Fruit fly (Drosophila melanogaster): ENCODE measurements around the gene CG14664.

CG14664 gene

DNA sequence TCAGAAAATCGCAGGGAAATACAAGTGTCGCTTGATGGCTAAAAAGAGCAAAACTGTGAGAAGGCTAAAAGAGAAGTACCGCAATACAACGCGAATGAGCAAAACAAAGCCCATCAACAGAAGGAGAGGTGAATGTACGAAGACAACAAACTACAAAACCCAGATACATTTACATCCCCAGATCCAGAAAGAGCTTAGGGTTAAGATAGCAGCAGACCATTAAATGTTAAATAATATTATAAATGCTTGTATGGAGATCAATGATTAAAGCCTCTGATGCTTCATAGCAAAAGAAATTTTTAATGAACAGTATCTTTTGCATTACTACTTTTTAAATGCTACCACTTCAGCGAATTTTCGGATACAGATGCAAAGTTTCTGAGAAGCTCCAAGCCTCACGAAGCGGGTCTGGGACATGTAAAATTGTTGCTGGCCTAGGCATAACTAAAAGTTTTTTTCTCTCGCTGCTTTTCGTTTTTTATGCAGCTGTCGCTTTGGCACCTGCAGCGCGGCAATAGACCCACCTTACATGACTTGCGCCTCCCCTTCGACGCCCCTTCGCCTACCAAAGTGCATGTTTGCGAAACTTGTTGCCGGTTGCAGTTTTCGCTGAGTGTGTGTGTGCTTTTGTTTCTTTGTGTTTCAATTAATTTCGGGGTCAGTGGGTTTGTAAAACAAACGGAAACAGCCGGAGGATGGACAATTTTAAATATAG, 18.5 kb upstream of the CG14664 start:
- TF ChIP-seq tj (GFP tag; optimal IDR thresholded peaks at IDR 0.05): peak; percentile 79
- no peak for TF ChIP-seq toe (GFP tag; optimal IDR thresholded peaks at IDR 0.05)

DNA sequence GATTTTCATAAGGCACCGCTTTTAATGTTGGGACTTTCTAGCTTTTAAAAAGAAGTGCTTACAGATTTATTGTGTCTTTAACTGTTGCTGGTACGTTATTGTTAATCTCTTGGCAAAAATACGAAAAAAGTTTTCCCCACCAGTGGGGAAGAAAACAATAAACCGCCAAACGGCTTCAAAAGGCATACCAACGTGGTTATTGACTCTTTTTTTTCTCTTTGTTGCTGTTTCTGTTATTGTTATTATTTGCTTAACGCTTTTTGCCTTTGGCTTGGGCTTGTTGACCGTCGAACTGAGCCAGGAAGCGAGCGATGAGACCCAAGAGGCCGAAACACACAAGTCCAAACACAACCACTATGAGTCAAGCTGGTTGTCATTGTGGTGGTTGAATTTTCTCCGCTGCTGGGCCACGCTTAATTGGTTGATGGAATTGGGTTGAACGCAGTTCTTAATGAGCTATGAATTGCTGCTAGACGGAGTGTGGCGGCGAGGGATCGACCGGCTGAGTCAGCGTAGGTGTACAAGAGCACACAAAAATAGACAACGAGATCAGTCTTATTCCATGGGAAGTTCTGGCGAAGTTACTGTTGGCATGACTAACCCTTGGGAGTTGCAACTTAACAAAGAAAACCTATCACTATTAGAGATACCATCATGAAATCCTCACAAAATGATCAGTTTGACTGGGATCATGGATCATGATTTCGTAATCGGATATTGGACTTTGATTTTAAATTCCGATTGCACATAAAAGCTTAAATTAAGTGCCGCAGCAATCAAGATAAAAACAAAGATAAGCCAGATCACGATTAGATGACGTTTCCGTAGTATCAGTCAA, 16.4 kb upstream of the CG14664 start:
- no peak for TF ChIP-seq ovo (GFP tag; optimal IDR thresholded peaks at IDR 0.05)
- TF ChIP-seq kay (GFP tag; ENCODE audit: borderline replicate concordance): no peak
- TF ChIP-seq Crg-1 (GFP tag; optimal IDR thresholded peaks at IDR 0.05): no peak
- TF ChIP-seq CG7045 (GFP tag; optimal IDR thresholded peaks at IDR 0.05): no peak
- no peak for TF ChIP-seq CG33017 (tag; optimal IDR thresholded peaks at IDR 0.05)
- no peak for TF ChIP-seq toe (GFP tag; optimal IDR thresholded peaks at IDR 0.05)
- no peak for TF ChIP-seq Clk (GFP tag; optimal IDR thresholded peaks at IDR 0.05)

DNA sequence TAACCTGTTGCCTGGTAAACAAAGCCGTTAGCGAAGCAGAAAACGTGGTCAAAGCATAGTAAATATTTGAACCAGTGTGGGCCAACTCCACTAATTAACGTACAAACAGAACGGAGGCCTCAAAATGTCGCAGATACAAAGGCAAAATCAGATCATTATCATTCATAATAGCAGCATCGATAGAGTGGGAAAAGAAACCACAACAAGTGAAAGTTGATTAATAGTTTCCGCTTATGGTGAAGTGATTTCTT, 15.9 kb upstream of the CG14664 start:
- TF ChIP-seq toe (GFP tag; optimal IDR thresholded peaks at IDR 0.05) (no peak), CG33017 (tag; optimal IDR thresholded peaks at IDR 0.05) (no peak), CG7045 (GFP tag; optimal IDR thresholded peaks at IDR 0.05) (no peak), CG11617 (GFP tag; optimal IDR thresholded peaks at IDR 0.05) (no peak), ovo (GFP tag; optimal IDR thresholded peaks at IDR 0.05) (no peak), CG14711 (tag; optimal IDR thresholded peaks at IDR 0.05) (no peak), CG5204 (GFP tag; optimal IDR thresholded peaks at IDR 0.05) (no peak), kay (GFP tag; ENCODE audit: borderline replicate concordance) (no peak), cic (GFP tag; optimal IDR thresholded peaks at IDR 0.05) (no peak), bab1 (GFP tag; optimal IDR thresholded peaks at IDR 0.05) (no peak), CG7101 (tag; optimal IDR thresholded peaks at IDR 0.05) (no peak), Hr96 (GFP tag; optimal IDR thresholded peaks at IDR 0.05) (no peak), cnc (optimal IDR thresholded peaks at IDR 0.05) (no peak), pad (GFP tag; optimal IDR thresholded peaks at IDR 0.05) (no peak), Clk (GFP tag; optimal IDR thresholded peaks at IDR 0.05) (no peak), tj (GFP tag; optimal IDR thresholded peaks at IDR 0.05) (no peak), CG12768 (GFP tag; optimal IDR thresholded peaks at IDR 0.05) (no peak), CG1620 (GFP tag; optimal IDR thresholded peaks at IDR 0.05) (no peak), Mnt (GFP tag; optimal IDR thresholded peaks at IDR 0.05) (no peak)

DNA sequence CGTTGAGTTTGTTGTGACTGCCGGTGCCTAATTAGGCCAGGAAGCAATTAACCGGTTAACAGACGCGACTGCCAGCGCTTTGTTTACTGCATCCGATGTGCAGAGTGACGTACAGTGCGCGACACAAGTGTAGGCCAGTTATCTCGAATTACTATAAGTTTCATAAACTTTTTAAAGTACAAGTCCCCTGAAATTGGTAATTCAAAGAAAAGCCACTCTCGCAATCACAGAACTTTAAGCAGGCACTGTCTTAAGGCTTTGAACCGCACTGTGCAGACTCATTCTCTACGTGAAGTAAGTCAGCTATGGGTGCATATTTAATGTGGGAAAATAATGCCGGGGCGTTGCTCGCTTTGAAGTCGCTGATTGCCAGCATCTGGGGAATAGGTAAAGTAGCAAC, 14.5 kb upstream of the CG14664 start:
- TF ChIP-seq CG5204 (GFP tag; optimal IDR thresholded peaks at IDR 0.05): peak; percentile 67
- TF ChIP-seq tj (GFP tag; optimal IDR thresholded peaks at IDR 0.05): peak; percentile 2
- TF ChIP-seq cnc (optimal IDR thresholded peaks at IDR 0.05): no peak
- TF ChIP-seq pad (GFP tag; optimal IDR thresholded peaks at IDR 0.05): peak; percentile 27
- no peak for TF ChIP-seq CG1620 (GFP tag; optimal IDR thresholded peaks at IDR 0.05)
- peak; percentile 90 for TF ChIP-seq CG33017 (tag; optimal IDR thresholded peaks at IDR 0.05)
- peak; percentile 2 for TF ChIP-seq CG11617 (GFP tag; optimal IDR thresholded peaks at IDR 0.05)
- peak; percentile 28 for TF ChIP-seq Hr96 (GFP tag; optimal IDR thresholded peaks at IDR 0.05)
- TF ChIP-seq CG14711 (tag; optimal IDR thresholded peaks at IDR 0.05): peak; percentile 72
- TF ChIP-seq CG7101 (tag; optimal IDR thresholded peaks at IDR 0.05): peak; percentile 74
- peak; percentile 58 for TF ChIP-seq bab1 (GFP tag; optimal IDR thresholded peaks at IDR 0.05)
- TF ChIP-seq Clk (GFP tag; optimal IDR thresholded peaks at IDR 0.05): peak; percentile 14
- peak; percentile 12 for TF ChIP-seq Mnt (GFP tag; optimal IDR thresholded peaks at IDR 0.05)
- peak; percentile 86 for TF ChIP-seq CG12768 (GFP tag; optimal IDR thresholded peaks at IDR 0.05)
- TF ChIP-seq kay (GFP tag; ENCODE audit: borderline replicate concordance): no peak
- TF ChIP-seq ovo (GFP tag; optimal IDR thresholded peaks at IDR 0.05): no peak
- peak; percentile 41 for TF ChIP-seq toe (GFP tag; optimal IDR thresholded peaks at IDR 0.05)
- TF ChIP-seq cic (GFP tag; optimal IDR thresholded peaks at IDR 0.05): peak; percentile 54
- TF ChIP-seq Crg-1 (GFP tag; optimal IDR thresholded peaks at IDR 0.05): peak; percentile 44
- TF ChIP-seq CG7045 (GFP tag; optimal IDR thresholded peaks at IDR 0.05): peak; percentile 83

DNA sequence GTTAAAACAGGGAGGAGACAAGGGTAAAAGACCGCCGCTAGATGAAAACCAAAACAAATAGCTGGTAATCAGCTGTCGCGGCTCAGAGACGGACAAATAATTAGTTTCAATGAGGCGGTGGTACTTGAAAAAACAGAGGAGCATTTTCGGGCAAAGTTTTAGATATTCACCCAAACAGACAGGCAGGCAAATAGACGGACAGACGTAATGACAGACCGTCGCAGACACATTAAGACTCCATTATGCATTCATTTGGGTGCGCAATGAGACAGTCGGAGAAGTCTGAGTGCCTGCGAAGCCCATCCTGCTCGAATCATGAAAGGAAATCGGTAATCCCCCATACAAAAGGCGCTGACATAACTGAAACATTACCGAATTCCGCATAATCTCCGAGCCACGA, 12.5 kb upstream of the CG14664 start:
- TF ChIP-seq CG12768 (GFP tag; optimal IDR thresholded peaks at IDR 0.05) (no peak), Hr96 (GFP tag; optimal IDR thresholded peaks at IDR 0.05) (no peak), CG33017 (tag; optimal IDR thresholded peaks at IDR 0.05) (no peak), toe (GFP tag; optimal IDR thresholded peaks at IDR 0.05) (no peak), cic (GFP tag; optimal IDR thresholded peaks at IDR 0.05) (no peak), Clk (GFP tag; optimal IDR thresholded peaks at IDR 0.05) (no peak), CG7101 (tag; optimal IDR thresholded peaks at IDR 0.05) (no peak), tj (GFP tag; optimal IDR thresholded peaks at IDR 0.05) (no peak), pad (GFP tag; optimal IDR thresholded peaks at IDR 0.05) (no peak), CG11617 (GFP tag; optimal IDR thresholded peaks at IDR 0.05) (no peak), Mnt (GFP tag; optimal IDR thresholded peaks at IDR 0.05) (no peak), Crg-1 (GFP tag; optimal IDR thresholded peaks at IDR 0.05) (no peak), ovo (GFP tag; optimal IDR thresholded peaks at IDR 0.05) (no peak), CG5204 (GFP tag; optimal IDR thresholded peaks at IDR 0.05) (no peak), bab1 (GFP tag; optimal IDR thresholded peaks at IDR 0.05) (no peak)

Measured in whole organism, adult.